Fruit fly (Drosophila melanogaster): ENCODE data around the gene CG17404.

dm6 chr3R:12244468-12245060 lies 19.7 kb upstream of the CG17404 start:
- TF ChIP-seq psq (optimal IDR thresholded peaks at IDR 0.05) (no peak), h (optimal IDR thresholded peaks at IDR 0.05) (no peak), insv (optimal IDR thresholded peaks at IDR 0.05) (no peak), Myc (optimal IDR thresholded peaks at IDR 0.05) (no peak)
